Comparison of ENCODE assay signal across 2 worm cellular contexts in the genomic region with DNA sequence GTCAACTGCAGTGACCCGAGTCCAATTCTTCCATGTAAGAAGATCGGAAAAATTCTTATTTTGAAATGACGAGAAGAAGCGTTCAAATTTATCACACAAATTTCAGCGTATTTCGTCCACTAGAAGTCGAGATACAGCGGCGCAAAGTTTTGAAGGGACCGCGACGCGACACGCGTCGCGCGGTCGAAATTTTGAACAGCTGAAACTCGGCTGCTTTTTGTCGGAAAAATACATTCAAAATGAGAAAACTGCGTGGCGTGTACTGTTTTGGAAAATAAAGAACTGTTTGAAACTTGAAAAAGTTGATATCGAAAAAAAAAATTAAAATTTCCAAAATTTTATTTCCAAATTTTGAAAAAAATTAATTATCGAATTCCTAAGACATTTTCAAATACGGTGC.
TF ChIP-seq lines count a peak whose summit lies in the region.

No protein-coding gene starts in this region.

TF ChIP-seq in whole organism, L1 larva, 84 proteins besides CTCF, POLR2A, EP300 and RAD21:
- TF ChIP-seq lin-13 (GFP tag; optimal IDR thresholded peaks at IDR 0.05; lab: Kevin White, UChicago) (no peak), nhr-85 (tag; lab: Kevin White, UChicago) (peak; percentile 52)

TF ChIP-seq in whole organism, L4 larva, 104 proteins besides CTCF, POLR2A, EP300 and RAD21:
- TF ChIP-seq egl-27 (tag; optimal IDR thresholded peaks at IDR 0.05; lab: Kevin White, UChicago): no peak
- peak; percentile 54 for TF ChIP-seq aha-1 (tag; lab: Kevin White, UChicago)
- TF ChIP-seq nhr-76 (tag; optimal IDR thresholded peaks at IDR 0.05; lab: Kevin White, UChicago): no peak
